Worm (Caenorhabditis elegans): ENCODE data around the gene Y49F6B.13.
"Not testable (repeated sequence)": the region's sequence is repeated elsewhere in the genome, so short reads cannot be mapped to it uniquely, and the experiment has no call there.

Y49F6B.13 gene

DNA sequence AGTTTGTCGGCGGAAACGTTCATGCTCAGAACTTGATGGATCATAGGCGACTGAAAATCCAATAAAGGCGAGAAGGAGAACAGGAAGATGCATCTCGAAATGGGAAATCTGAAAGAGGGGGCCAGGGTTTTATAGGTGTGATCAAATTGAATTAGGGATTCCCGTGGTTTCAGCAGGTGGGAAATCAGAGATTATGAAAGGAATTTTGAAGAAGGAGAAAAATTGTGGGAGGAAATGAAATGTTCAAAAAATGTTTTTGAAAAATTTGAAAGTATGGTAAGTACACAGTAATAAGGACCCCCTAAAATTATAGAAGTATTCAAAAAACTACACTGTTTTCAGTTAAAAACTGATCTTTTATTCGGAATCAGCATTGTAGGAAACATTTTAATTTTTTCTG lies 954 bp downstream of the Y49F6B.13 start, which contains the start of gene Y49F6B.20:
Gene Y49F6B.20 (minus strand): TSS at position 101 of the 400 bp plus-strand sequence.
- TF ChIP-seq nhr-76 (tag; optimal IDR thresholded peaks at IDR 0.05) (no peak), cnd-1 (tag; optimal IDR thresholded peaks at IDR 0.05) (no peak), ceh-43 (GFP tag; optimal IDR thresholded peaks at IDR 0.05) (no peak), sptf-1 (tag; optimal IDR thresholded peaks at IDR 0.05) (no peak), lin-13 (tag; optimal IDR thresholded peaks at IDR 0.05) (no peak), ceh-83 (GFP tag; optimal IDR thresholded peaks at IDR 0.05) (no peak), unc-62 (GFP tag; optimal IDR thresholded peaks at IDR 0.05) (no peak), elt-1 (tag; optimal IDR thresholded peaks at IDR 0.05; ENCODE audit: borderline replicate concordance, insufficient read depth) (no peak), nhr-12 (tag; optimal IDR thresholded peaks at IDR 0.05) (no peak), snpc-4 (tag; optimal IDR thresholded peaks at IDR 0.05) (no peak), drap-1 (GFP tag; optimal IDR thresholded peaks at IDR 0.05) (no peak), lin-32 (GFP tag; optimal IDR thresholded peaks at IDR 0.05) (no peak), ces-1 (GFP tag; optimal IDR thresholded peaks at IDR 0.05) (no peak)

DNA sequence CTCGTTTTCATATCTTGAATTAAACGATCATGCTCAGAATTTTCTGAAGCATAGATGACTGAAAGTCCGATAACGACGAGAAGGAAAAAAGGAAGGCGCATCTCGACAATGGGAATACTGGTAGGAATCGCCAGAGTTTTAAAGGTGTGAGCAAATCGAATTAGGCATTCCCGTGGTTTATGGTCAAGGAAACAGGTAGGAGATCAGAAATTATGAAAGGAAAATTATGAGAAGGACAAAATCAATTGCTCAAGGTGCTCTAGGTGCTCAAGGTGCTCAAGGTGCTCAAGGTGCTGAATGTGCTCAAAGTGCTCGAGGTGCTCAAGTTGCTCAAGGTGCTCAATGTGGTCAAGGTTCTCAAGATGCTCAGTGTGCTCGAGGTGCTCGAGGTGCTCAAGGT lies 6.9 kb downstream of the Y49F6B.13 start, which contains the start of gene C16C8.10:
Gene C16C8.10 (minus strand): TSS at position 101 of the 400 bp plus-strand sequence.
- not testable (repeated sequence) for TF ChIP-seq lsy-2 (tag; optimal IDR thresholded peaks at IDR 0.05); unc-39 (tag; optimal IDR thresholded peaks at IDR 0.05); lin-32 (GFP tag; optimal IDR thresholded peaks at IDR 0.05)

DNA sequence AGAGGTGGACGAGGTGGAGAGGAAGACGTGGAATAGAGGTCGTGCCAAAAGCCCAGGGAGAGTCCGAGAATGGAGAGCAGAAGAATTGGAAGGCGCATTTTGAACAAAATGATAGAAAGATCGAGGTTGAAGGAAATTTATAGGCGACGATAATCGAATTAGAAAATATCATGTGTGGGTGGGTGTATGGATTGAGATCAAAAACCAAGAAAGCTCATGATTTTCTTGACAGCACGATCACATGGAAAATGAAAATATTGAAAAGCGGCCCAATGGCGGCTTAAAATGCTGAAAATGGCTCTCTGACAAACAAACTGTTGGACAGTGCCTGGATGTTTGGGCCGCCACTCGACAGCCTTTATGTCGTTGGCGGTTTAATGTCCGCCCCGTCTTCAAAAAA lies 8.4 kb downstream of the Y49F6B.13 start, which contains the start of gene C16C8.9:
Gene C16C8.9 (minus strand): TSS at position 101 of the 400 bp plus-strand sequence.
- TF ChIP-seq unc-39 (tag; optimal IDR thresholded peaks at IDR 0.05) (no peak), zip-8 (tag; optimal IDR thresholded peaks at IDR 0.05) (no peak), sem-2 (GFP tag; optimal IDR thresholded peaks at IDR 0.05) (no peak), mep-1 (tag; optimal IDR thresholded peaks at IDR 0.05) (no peak), blmp-1 (tag; optimal IDR thresholded peaks at IDR 0.05) (no peak), flh-1 (GFP tag; optimal IDR thresholded peaks at IDR 0.05) (no peak), drap-1 (GFP tag; optimal IDR thresholded peaks at IDR 0.05) (no peak), ztf-11 (tag; optimal IDR thresholded peaks at IDR 0.05) (no peak), ceh-83 (GFP tag; optimal IDR thresholded peaks at IDR 0.05) (no peak), elt-1 (tag; optimal IDR thresholded peaks at IDR 0.05; ENCODE audit: borderline replicate concordance, insufficient read depth) (no peak), tbx-8 (GFP tag; optimal IDR thresholded peaks at IDR 0.05) (no peak)

DNA sequence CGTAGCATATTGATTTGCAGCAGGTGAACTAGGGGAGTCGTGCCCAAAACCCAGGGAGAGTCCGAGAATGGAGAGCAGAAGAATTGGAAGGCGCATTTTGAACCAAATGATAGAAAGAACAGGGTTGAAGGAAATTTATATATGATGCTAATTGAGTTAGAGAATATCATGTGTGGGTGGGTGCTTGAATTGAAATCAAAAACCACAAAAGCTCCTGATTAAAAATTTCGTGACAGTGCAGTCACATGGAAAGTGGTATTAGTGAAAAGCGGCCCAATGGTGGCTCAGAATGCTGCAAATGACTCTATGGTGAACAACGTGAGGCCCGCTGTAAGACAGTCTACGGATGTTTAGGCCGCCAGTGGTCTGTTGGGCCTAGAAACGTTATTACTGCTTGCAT lies 9.9 kb downstream of the Y49F6B.13 start, which contains the start of gene C16C8.8:
Gene C16C8.8 (minus strand): TSS at position 101 of the 400 bp plus-strand sequence.
- TF ChIP-seq nhr-76 (tag; optimal IDR thresholded peaks at IDR 0.05) = no peak
- TF ChIP-seq cnd-1 (tag; optimal IDR thresholded peaks at IDR 0.05) = no peak
- TF ChIP-seq unc-120 (tag; optimal IDR thresholded peaks at IDR 0.05; ENCODE audit: poor library complexity, severe bottlenecking) = no peak
- no peak for TF ChIP-seq zip-8 (tag; optimal IDR thresholded peaks at IDR 0.05)
- no peak for TF ChIP-seq mab-5 (tag; optimal IDR thresholded peaks at IDR 0.05)
- TF ChIP-seq ceh-43 (GFP tag; optimal IDR thresholded peaks at IDR 0.05) = no peak
- TF ChIP-seq snpc-4 (tag; optimal IDR thresholded peaks at IDR 0.05) = no peak
- no peak for TF ChIP-seq nhr-28 (tag; optimal IDR thresholded peaks at IDR 0.05)

DNA sequence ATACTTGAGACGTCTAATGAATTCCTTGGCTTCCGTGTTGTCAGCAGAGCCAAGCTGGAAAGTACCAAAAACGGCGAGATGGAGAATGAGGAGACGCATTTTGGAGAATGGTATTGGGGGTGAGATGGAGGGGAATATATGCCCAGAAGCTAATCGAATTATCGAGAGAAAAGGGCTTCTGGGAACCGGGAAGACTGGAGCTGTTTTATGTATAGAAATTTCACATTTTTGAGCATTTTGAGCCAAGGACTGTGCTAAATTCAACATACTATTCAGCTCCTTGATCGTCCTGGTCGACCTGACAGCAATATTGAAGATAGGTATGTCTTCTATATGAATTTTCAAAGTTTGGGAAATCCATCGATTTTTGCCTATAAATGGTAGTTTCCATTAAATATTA lies 11.5 kb downstream of the Y49F6B.13 start, which contains the start of gene C16C8.7:
Gene C16C8.7 (minus strand): TSS at position 101 of the 400 bp plus-strand sequence.
- TF ChIP-seq cnd-1 (tag; optimal IDR thresholded peaks at IDR 0.05) (no peak), M03D4.4 (tag; optimal IDR thresholded peaks at IDR 0.05) (no peak), mab-5 (tag; optimal IDR thresholded peaks at IDR 0.05) (no peak), nhr-28 (tag; optimal IDR thresholded peaks at IDR 0.05) (no peak), blmp-1 (tag; optimal IDR thresholded peaks at IDR 0.05) (no peak), nhr-2 (tag; optimal IDR thresholded peaks at IDR 0.05) (no peak), unc-120 (tag; optimal IDR thresholded peaks at IDR 0.05; ENCODE audit: poor library complexity, severe bottlenecking) (no peak), nhr-237 (tag; optimal IDR thresholded peaks at IDR 0.05) (no peak), sem-2 (GFP tag; optimal IDR thresholded peaks at IDR 0.05) (no peak), hlh-1 (tag; optimal IDR thresholded peaks at IDR 0.05) (no peak)

DNA sequence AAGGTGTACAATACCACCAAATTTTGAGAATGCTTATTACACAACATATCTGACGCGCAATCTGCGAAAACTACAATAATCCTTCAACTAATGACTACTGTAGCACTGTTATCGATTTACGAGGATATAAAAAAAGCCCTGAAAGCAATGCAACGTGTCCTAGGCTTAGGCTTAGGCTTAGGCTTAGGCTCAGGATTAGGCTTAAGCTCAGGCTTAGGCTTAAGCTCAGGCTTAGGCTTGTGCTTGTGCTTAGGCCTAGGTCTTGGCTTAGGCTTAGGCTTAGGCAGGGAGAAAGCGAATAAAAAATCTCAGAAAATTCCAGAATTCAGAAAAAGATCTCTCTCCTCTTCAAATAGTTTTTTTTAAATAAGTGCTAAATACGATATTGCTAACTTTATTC lies 12.3 kb downstream of the Y49F6B.13 start:
- TF ChIP-seq mab-5 (tag; optimal IDR thresholded peaks at IDR 0.05) (no peak), M03D4.4 (tag; optimal IDR thresholded peaks at IDR 0.05) (no peak), ceh-43 (GFP tag; optimal IDR thresholded peaks at IDR 0.05) (no peak), lin-13 (tag; optimal IDR thresholded peaks at IDR 0.05) (no peak), zip-8 (tag; optimal IDR thresholded peaks at IDR 0.05) (no peak), cnd-1 (tag; optimal IDR thresholded peaks at IDR 0.05) (no peak), nhr-237 (tag; optimal IDR thresholded peaks at IDR 0.05) (no peak), ceh-39 (tag; optimal IDR thresholded peaks at IDR 0.05) (no peak), nhr-76 (tag; optimal IDR thresholded peaks at IDR 0.05) (no peak), ceh-83 (GFP tag; optimal IDR thresholded peaks at IDR 0.05) (no peak), elt-1 (tag; optimal IDR thresholded peaks at IDR 0.05; ENCODE audit: borderline replicate concordance, insufficient read depth) (no peak), nhr-28 (tag; optimal IDR thresholded peaks at IDR 0.05) (no peak), lin-32 (GFP tag; optimal IDR thresholded peaks at IDR 0.05) (no peak), blmp-1 (tag; optimal IDR thresholded peaks at IDR 0.05) (no peak), mep-1 (tag; optimal IDR thresholded peaks at IDR 0.05) (no peak), hlh-1 (tag; optimal IDR thresholded peaks at IDR 0.05) (no peak), unc-39 (tag; optimal IDR thresholded peaks at IDR 0.05) (no peak), unc-120 (tag; optimal IDR thresholded peaks at IDR 0.05; ENCODE audit: poor library complexity, severe bottlenecking) (no peak), sptf-1 (tag; optimal IDR thresholded peaks at IDR 0.05) (no peak)
